Fruit fly (Drosophila melanogaster): ENCODE data around the gene TTLL15.

DNA sequence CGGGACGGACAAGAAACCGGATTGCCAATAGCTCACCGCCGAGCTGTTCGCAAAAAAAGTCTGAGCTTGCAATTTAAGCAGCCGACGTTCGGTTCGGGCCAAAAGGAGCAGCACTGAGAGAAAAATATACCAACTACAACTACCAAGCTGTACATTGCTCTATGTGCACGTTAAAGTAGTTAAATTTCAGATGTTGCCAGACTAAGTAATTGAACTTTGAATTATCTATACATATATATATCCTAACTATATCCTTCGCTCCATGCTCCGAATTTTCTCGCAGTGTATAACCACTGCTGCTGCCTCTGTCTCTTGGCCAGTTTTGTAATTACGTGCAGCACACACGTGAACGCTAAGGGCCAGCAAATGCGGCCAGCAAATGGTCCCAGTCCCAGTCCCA, 19.8 kb downstream of the TTLL15 start:
- no peak for TF ChIP-seq CG8478 (optimal IDR thresholded peaks at IDR 0.05)
- TF ChIP-seq CTCF (optimal IDR thresholded peaks at IDR 0.05): no peak
